Worm (Caenorhabditis elegans) whole organism, midembryonic: ENCODE data around the gene set-31.

Experiments used
- flt-1 ChIP-seq: fragments of 200-800 bp; sonication (Bioruptor generic); IDR thresholded peaks from 2 replicates; pipeline ENCODE4 v1.3.6; 2022; ENCODE audit warnings: missing genetic modification characterization, missing compliant biosample characterization
- klf-2 ChIP-seq: fragments of 200-800 bp; sonication (Bioruptor generic); conservative IDR thresholded peaks from 2 replicates; pipeline ENCODE4 v1.3.6; 2022; ENCODE audit warnings: missing genetic modification reagents, missing genetic modification characterization, missing compliant biosample characterization
- med-1 ChIP-seq: sonication (generic microtip); optimal IDR thresholded peaks from 2 replicates; lab custom pipeline; 2017; ENCODE audit warnings: missing genetic modification characterization, mild to moderate bottlenecking, missing compliant biosample characterization, antibody characterized with exemption, missing genetic modification reagents; ENCODE audit not compliant: insufficient read depth
- ref-1 ChIP-seq: fragments of 200-800 bp; sonication (Bioruptor generic); conservative IDR thresholded peaks from 2 replicates; pipeline ENCODE4 v1.3.6; 2022; ENCODE audit warnings: missing genetic modification reagents, missing genetic modification characterization, missing compliant biosample characterization
- ztf-23 ChIP-seq: fragments of 200-800 bp; sonication (Bioruptor generic); IDR thresholded peaks from 2 replicates; pipeline ENCODE4 v1.3.6; 2022; ENCODE audit warnings: missing genetic modification reagents, missing genetic modification characterization, missing compliant biosample characterization
- ztf-29 ChIP-seq: fragments of 200-800 bp; sonication (Bioruptor generic); IDR thresholded peaks from 2 replicates; pipeline ENCODE4 v1.3.6; 2022; ENCODE audit warnings: missing genetic modification reagents, missing genetic modification characterization, missing compliant biosample characterization

ce11 chrV:14419855-14420254 lies 2.2 kb downstream of the set-31 start:
- TF ChIP-seq ref-1 (GFP tag; lab: Robert Waterston, UW) (no peak), flt-1 (no peak), klf-2 (no peak), ztf-23 (GFP tag; lab: Robert Waterston, UW) (no peak), med-1 (GFP tag; lab: Kevin White, UChicago) (no peak), ztf-29 (no peak)
